Fruit fly (Drosophila melanogaster): ENCODE results near the gene Brd7-9.

Gene Brd7-9

DNA sequence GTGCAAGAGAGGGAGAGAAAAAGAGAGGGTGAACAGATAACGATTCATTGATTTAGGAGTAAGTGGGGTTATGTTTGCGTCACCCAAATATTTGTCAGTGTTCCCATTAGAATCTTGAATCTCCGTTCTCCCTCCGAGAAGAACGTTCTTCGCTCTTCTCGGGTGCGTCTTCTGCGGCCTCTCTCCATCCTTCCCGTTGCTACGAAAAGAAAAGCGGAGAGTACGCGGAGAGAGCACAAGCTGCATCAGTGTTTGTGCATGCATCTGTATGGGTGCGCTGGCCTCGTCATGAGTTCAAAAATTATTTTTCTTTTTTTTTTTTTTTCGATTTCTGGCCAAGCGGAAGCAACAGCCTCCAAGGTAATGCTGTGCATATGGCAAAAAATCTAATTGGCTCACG, 46.2 kb downstream of the Brd7-9 start (continued):
- peak; percentile 70 for TF ChIP-seq ftz-f1 (GFP tag; optimal IDR thresholded peaks at IDR 0.05)
- no peak for TF ChIP-seq Gug (GFP tag; IDR thresholded peaks at IDR 0.05)
- no peak for TF ChIP-seq dan (GFP tag; IDR thresholded peaks at IDR 0.05)
- TF ChIP-seq nom (GFP tag; optimal IDR thresholded peaks at IDR 0.05): peak; percentile 8
- TF ChIP-seq sens (GFP tag): peak; percentile 69
- TF ChIP-seq CrebB (tag; optimal IDR thresholded peaks at IDR 0.05): peak; percentile 17
- TF ChIP-seq CG1603 (tag; optimal IDR thresholded peaks at IDR 0.05): peak; percentile 26
- peak; percentile 28; the same call in 1 of the 2 replicates for TF ChIP-seq crol (GFP tag; IDR thresholded peaks at IDR 0.05)
- TF ChIP-seq CG2678 (tag; optimal IDR thresholded peaks at IDR 0.05): peak; percentile 15
- TF ChIP-seq Rfx (GFP tag; IDR thresholded peaks at IDR 0.05): peak; percentile 13; the same call in 1 of the 2 replicates
- TF ChIP-seq corto (GFP tag; optimal IDR thresholded peaks at IDR 0.05): peak; percentile 7
- TF ChIP-seq repo (GFP tag; optimal IDR thresholded peaks at IDR 0.05): peak; percentile 29
- peak; percentile 47 for TF ChIP-seq CG13296 (GFP tag; optimal IDR thresholded peaks at IDR 0.05)

DNA sequence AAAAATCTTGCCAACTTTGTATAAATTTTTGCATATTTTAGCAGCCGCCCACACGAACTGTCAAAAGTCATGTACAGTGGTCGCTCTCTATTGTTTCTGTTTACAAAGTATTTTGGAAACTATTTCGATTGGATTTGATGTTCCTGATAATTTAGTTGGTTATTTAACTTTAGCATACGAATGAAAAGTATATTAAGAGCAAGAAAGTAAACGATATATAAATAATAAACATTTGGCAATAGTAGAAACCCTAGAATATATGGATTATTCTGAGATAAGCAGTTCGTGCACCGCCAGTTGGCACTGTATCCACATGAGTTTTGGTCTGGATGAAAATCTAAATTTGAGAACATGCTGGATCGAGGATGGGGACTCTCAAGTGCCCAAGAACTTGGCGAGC, 50.6 kb downstream of the Brd7-9 start:
- TF ChIP-seq CG17361 (GFP tag; IDR thresholded peaks at IDR 0.05): 0 out of 3 replicates have a peak, but pooled peaks have one; percentile 13
- peak; percentile 16 for TF ChIP-seq CG2678 (tag; optimal IDR thresholded peaks at IDR 0.05)
- TF ChIP-seq Hr51 (GFP tag; optimal IDR thresholded peaks at IDR 0.05): peak in 1 of 2 experiments; percentile 37
- TF ChIP-seq gem (tag; optimal IDR thresholded peaks at IDR 0.05): peak; percentile 16
- peak; percentile 32 for TF ChIP-seq CG2120 (GFP tag; optimal IDR thresholded peaks at IDR 0.05)
- 0 out of 2 replicates have a peak, but pooled peaks have one; percentile 8 for TF ChIP-seq vvl (GFP tag; IDR thresholded peaks at IDR 0.05)
- TF ChIP-seq psq (GFP tag; optimal IDR thresholded peaks at IDR 0.05): no peak
- TF ChIP-seq Xbp1 (GFP tag; optimal IDR thresholded peaks at IDR 0.05): no peak
- TF ChIP-seq row (GFP tag; IDR thresholded peaks at IDR 0.05): peak; percentile 54
- no peak for TF ChIP-seq CG3838 (GFP tag; optimal IDR thresholded peaks at IDR 0.05)
- peak; percentile 30 for TF ChIP-seq CG18599 (GFP tag; optimal IDR thresholded peaks at IDR 0.05)
- TF ChIP-seq grau (tag; optimal IDR thresholded peaks at IDR 0.05): peak; percentile 72
- 0 out of 2 replicates have a peak, but pooled peaks have one; percentile 13 for TF ChIP-seq CG6689 (GFP tag; IDR thresholded peaks at IDR 0.05)
- TF ChIP-seq CG4424 (GFP tag; optimal IDR thresholded peaks at IDR 0.05): no peak
- peak; percentile 75 for TF ChIP-seq sens (GFP tag)
- TF ChIP-seq mirr (GFP tag; optimal IDR thresholded peaks at IDR 0.05): no peak

dm6 chr2L:7833650-7834049, 51.0 kb downstream of the Brd7-9 start:
- TF ChIP-seq bowl (GFP tag; IDR thresholded peaks at IDR 0.05) (no peak), danr (GFP tag; IDR thresholded peaks at IDR 0.05) (no peak), CG16779 (GFP tag; IDR thresholded peaks at IDR 0.05) (0 out of 2 replicates have a peak, but pooled peaks have one; percentile 3), chinmo (GFP tag; IDR thresholded peaks at IDR 0.05; ENCODE audit: partially characterized antibody) (0 out of 4 replicates have a peak, but pooled peaks have one; percentile 27), crol (GFP tag; IDR thresholded peaks at IDR 0.05) (peak; percentile 83), CG12071 (GFP tag; optimal IDR thresholded peaks at IDR 0.05) (no peak), ci (GFP tag; IDR thresholded peaks at IDR 0.05) (0 out of 3 replicates have a peak, but pooled peaks have one; percentile 21), CG17328 (GFP tag; IDR thresholded peaks at IDR 0.05) (no peak), CG3065 (GFP tag; optimal IDR thresholded peaks at IDR 0.05) (no peak), CG14860 (GFP tag; IDR thresholded peaks at IDR 0.05; ENCODE audit: partially characterized antibody) (no peak), Ets65A (GFP tag) (peak; percentile 42), Med (GFP tag) (peak; percentile 69), H15 (GFP tag; IDR thresholded peaks at IDR 0.05) (peak; percentile 15; the same call in 1 of the 3 replicates), CG15601 (tag; optimal IDR thresholded peaks at IDR 0.05) (no peak), CG34224 (GFP tag; IDR thresholded peaks at IDR 0.05; ENCODE audit: partially characterized antibody) (no peak), abd-A (tag; optimal IDR thresholded peaks at IDR 0.05) (peak; percentile 37), CG30431 (GFP tag; optimal IDR thresholded peaks at IDR 0.05) (no peak), Adf1 (GFP tag; IDR thresholded peaks at IDR 0.05) (peak; percentile 76; the same call in 1 of the 2 replicates), pzg (GFP tag; optimal IDR thresholded peaks at IDR 0.05) (no peak), HHEX (GFP tag; optimal IDR thresholded peaks at IDR 0.05) (no peak)
